Worm (Caenorhabditis elegans) whole organism, L3 larva: ENCODE measurements around the gene Y37D8A.6.

Experiments used
- mdl-1 ChIP-seq: fragments of 150-350 bp; optimal IDR thresholded peaks from 2 replicates; lab custom pipeline; 2014; ENCODE audit warnings: missing biosample characterization, missing genetic modification characterization
- nhr-25 ChIP-seq: sonication (generic microtip); optimal IDR thresholded peaks from 2 replicates; lab custom pipeline; 2017; ENCODE audit warnings: missing biosample characterization, missing genetic modification characterization
- nhr-77 ChIP-seq: fragments of 150-350 bp; optimal IDR thresholded peaks from 2 replicates; lab custom pipeline; 2014; ENCODE audit warnings: missing biosample characterization, missing genetic modification characterization

DNA sequence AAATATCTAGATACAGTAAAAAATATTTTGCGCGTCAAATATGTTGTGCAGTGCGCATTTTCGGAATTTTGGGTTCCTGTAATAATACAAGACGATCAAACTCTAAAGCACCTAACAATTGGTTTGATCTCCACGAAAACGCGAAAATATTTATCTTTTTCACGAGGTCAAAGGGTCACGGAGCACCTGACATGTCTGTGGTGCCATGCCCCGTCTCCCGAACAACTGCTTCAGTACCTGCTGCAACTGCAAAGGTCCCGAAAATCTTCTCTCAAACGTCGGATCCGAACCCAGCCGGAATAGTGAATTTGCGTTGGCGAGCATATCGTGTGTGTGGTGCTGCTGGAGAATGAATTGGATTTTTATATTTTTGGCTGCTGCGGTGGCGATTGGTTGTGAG lies 50.2 kb downstream of the Y37D8A.6 start, which contains the start of the genes Y37D8A.2 and Y37D8A.25:
- TF ChIP-seq nhr-77 (tag; lab: Kevin White, UChicago) (no peak), nhr-25 (tag; lab: Kevin White, UChicago) (no peak), mdl-1 (tag; lab: Kevin White, UChicago) (no peak)
